Worm (Caenorhabditis elegans) whole organism, L3 larva: ENCODE measurements around the gene klp-13.

ENCODE experiments used
- R02D3.7 ChIP-seq: fragments of 150-350 bp; optimal IDR thresholded peaks from 2 replicates; lab custom pipeline; 2014; ENCODE audit warnings: missing biosample characterization, missing genetic modification characterization
- ZK546.5 ChIP-seq: sonication (generic microtip); optimal IDR thresholded peaks from 2 replicates; lab custom pipeline; 2017; ENCODE audit warnings: missing biosample characterization, missing genetic modification characterization
- aly-2 ChIP-seq: fragments of 150-350 bp; optimal IDR thresholded peaks from 2 replicates; lab custom pipeline; 2014; ENCODE audit warnings: missing biosample characterization, missing genetic modification characterization
- ama-1 ChIP-seq: fragments of 150-350 bp; optimal IDR thresholded peaks from 2 replicates; lab custom pipeline; 2018
- ceh-16 ChIP-seq: sonication (generic microtip); optimal IDR thresholded peaks from 2 replicates; lab custom pipeline; 2017; ENCODE audit warnings: missing biosample characterization, missing genetic modification characterization
- ceh-28 ChIP-seq: fragments of 150-350 bp; optimal IDR thresholded peaks from 2 replicates; lab custom pipeline; 2014; ENCODE audit warnings: missing biosample characterization, missing genetic modification reagents, missing genetic modification characterization
- ceh-82 ChIP-seq: fragments of 150-350 bp; optimal IDR thresholded peaks from 2 replicates; lab custom pipeline; 2014; ENCODE audit warnings: missing biosample characterization, missing genetic modification characterization
- daf-12 ChIP-seq: fragments of 150-350 bp; optimal IDR thresholded peaks from 2 replicates; lab custom pipeline; 2014; ENCODE audit warnings: missing biosample characterization, missing genetic modification reagents, missing genetic modification characterization
- egl-27 ChIP-seq: sonication (generic microtip); optimal IDR thresholded peaks from 4 replicates; lab custom pipeline; 2017; ENCODE audit warnings: missing biosample characterization, missing genetic modification reagents, missing genetic modification characterization
- egl-5 ChIP-seq: fragments of 150-350 bp; optimal IDR thresholded peaks from 2 replicates; lab custom pipeline; 2017; ENCODE audit warnings: missing biosample characterization, missing genetic modification reagents, missing genetic modification characterization, inconsistent platforms
- elt-1 ChIP-seq: fragments of 150-350 bp; optimal IDR thresholded peaks from 2 replicates; lab custom pipeline; 2014; ENCODE audit warnings: missing biosample characterization, missing genetic modification characterization
- elt-2 ChIP-seq: sonication (generic microtip); optimal IDR thresholded peaks from 2 replicates; lab custom pipeline; 2016; ENCODE audit warnings: missing genetic modification reagents, mild to moderate bottlenecking, missing genetic modification characterization, missing compliant biosample characterization
- elt-3 ChIP-seq, 3 experiments: fragments of 150-350 bp in 1 of 3; sonication (generic microtip) in 2 of 3; optimal IDR thresholded peaks; 2 replicates in 2 of 3; 4 replicates in 1 of 3; lab custom pipeline; 2014 to 2017; ENCODE audit warnings: missing biosample characterization in 3 of 3, missing genetic modification characterization in 3 of 3
- eor-1 ChIP-seq, 2 experiments: fragments of 150-350 bp; optimal IDR thresholded peaks; 2 replicates each; lab custom pipeline; 2014 to 2018; ENCODE audit warnings: missing biosample characterization in 2 of 2, missing genetic modification characterization in 2 of 2
- fkh-10 ChIP-seq: sonication (generic microtip); optimal IDR thresholded peaks from 2 replicates; lab custom pipeline; 2017; ENCODE audit warnings: missing biosample characterization, missing genetic modification reagents, missing genetic modification characterization
- fkh-2 ChIP-seq: fragments of 150-350 bp; optimal IDR thresholded peaks from 2 replicates; lab custom pipeline; 2014; ENCODE audit warnings: missing biosample characterization, missing genetic modification reagents, missing genetic modification characterization
- hmg-11 ChIP-seq: sonication (generic microtip); optimal IDR thresholded peaks from 2 replicates; lab custom pipeline; 2016; ENCODE audit warnings: missing genetic modification characterization, missing compliant biosample characterization
- jun-1 ChIP-seq: fragments of 150-350 bp; optimal IDR thresholded peaks from 2 replicates; lab custom pipeline; 2014; ENCODE audit warnings: missing biosample characterization, missing genetic modification reagents, missing genetic modification characterization
- lin-15B ChIP-seq: fragments of 150-350 bp; optimal IDR thresholded peaks from 2 replicates; lab custom pipeline; 2014; ENCODE audit warnings: missing biosample characterization, missing genetic modification characterization
- lin-39 ChIP-seq: fragments of 150-350 bp; optimal IDR thresholded peaks from 2 replicates; lab custom pipeline; 2018; ENCODE audit warnings: missing biosample characterization, missing genetic modification reagents, missing genetic modification characterization
- lsy-12 ChIP-seq: sonication (generic microtip); optimal IDR thresholded peaks from 2 replicates; lab custom pipeline; 2016; ENCODE audit warnings: mild to moderate bottlenecking, missing genetic modification characterization, missing compliant biosample characterization
- mdl-1 ChIP-seq: fragments of 150-350 bp; optimal IDR thresholded peaks from 2 replicates; lab custom pipeline; 2014; ENCODE audit warnings: missing biosample characterization, missing genetic modification characterization
- mml-1 ChIP-seq: fragments of 150-350 bp; sonication (generic microtip); optimal IDR thresholded peaks from 3 replicates; lab custom pipeline; 2014; ENCODE audit warnings: missing biosample characterization, missing genetic modification characterization
- nfya-1 ChIP-seq: sonication (generic microtip); optimal IDR thresholded peaks from 2 replicates; lab custom pipeline; 2017; ENCODE audit warnings: missing genetic modification characterization, mild to moderate bottlenecking, missing compliant biosample characterization, antibody characterized with exemption, moderate library complexity; ENCODE audit not compliant: insufficient read depth
- nhr-11 ChIP-seq: fragments of 150-350 bp; optimal IDR thresholded peaks from 2 replicates; lab custom pipeline; 2014; ENCODE audit warnings: missing biosample characterization, missing genetic modification characterization
- nhr-12 ChIP-seq: fragments of 150-350 bp; optimal IDR thresholded peaks from 2 replicates; lab custom pipeline; 2014; ENCODE audit warnings: missing biosample characterization, missing genetic modification characterization
- nhr-23 ChIP-seq: fragments of 150-350 bp; optimal IDR thresholded peaks from 2 replicates; lab custom pipeline; 2014; ENCODE audit warnings: missing biosample characterization, missing genetic modification reagents, missing genetic modification characterization
- nhr-237 ChIP-seq: fragments of 150-350 bp; optimal IDR thresholded peaks from 2 replicates; lab custom pipeline; 2014; ENCODE audit warnings: missing biosample characterization, missing genetic modification characterization
- nhr-25 ChIP-seq: sonication (generic microtip); optimal IDR thresholded peaks from 2 replicates; lab custom pipeline; 2017; ENCODE audit warnings: missing biosample characterization, missing genetic modification characterization
- nhr-28 ChIP-seq: fragments of 150-350 bp; optimal IDR thresholded peaks from 2 replicates; lab custom pipeline; 2014; ENCODE audit warnings: missing biosample characterization, missing genetic modification characterization
- nhr-43 ChIP-seq: sonication (generic microtip); optimal IDR thresholded peaks from 2 replicates; lab custom pipeline; 2016; ENCODE audit warnings: mild to moderate bottlenecking, missing genetic modification characterization, missing compliant biosample characterization; ENCODE audit not compliant: poor library complexity, severe bottlenecking
- nhr-67 ChIP-seq: fragments of 150-350 bp; optimal IDR thresholded peaks from 2 replicates; lab custom pipeline; 2014; ENCODE audit warnings: missing biosample characterization, missing genetic modification characterization
- nhr-76 ChIP-seq: fragments of 150-350 bp; sonication (generic microtip); optimal IDR thresholded peaks from 5 replicates; lab custom pipeline; 2014; ENCODE audit warnings: missing biosample characterization, missing genetic modification characterization
- pha-4 ChIP-seq: fragments of 150-350 bp; optimal IDR thresholded peaks from 2 replicates; lab custom pipeline; 2014; ENCODE audit warnings: missing biosample characterization, missing genetic modification reagents, missing genetic modification characterization
- pqm-1 ChIP-seq: fragments of 150-350 bp; optimal IDR thresholded peaks from 2 replicates; lab custom pipeline; 2017; ENCODE audit warnings: missing biosample characterization, missing genetic modification characterization, inconsistent platforms
- sea-2 ChIP-seq: fragments of 150-350 bp; sonication (generic microtip); optimal IDR thresholded peaks from 4 replicates; lab custom pipeline; 2014; ENCODE audit warnings: missing biosample characterization, missing genetic modification reagents, missing genetic modification characterization
- skn-1 ChIP-seq: fragments of 150-350 bp; optimal IDR thresholded peaks from 2 replicates; lab custom pipeline; 2014; ENCODE audit warnings: missing biosample characterization, missing genetic modification characterization
- snpc-4 ChIP-seq: fragments of 150-350 bp; optimal IDR thresholded peaks from 2 replicates; lab custom pipeline; 2014; ENCODE audit warnings: missing biosample characterization, missing genetic modification characterization
- tbx-2 ChIP-seq: sonication (generic microtip); optimal IDR thresholded peaks from 2 replicates; lab custom pipeline; 2016; ENCODE audit warnings: mild to moderate bottlenecking, missing genetic modification characterization, missing compliant biosample characterization
- unc-39 ChIP-seq: sonication (generic microtip); optimal IDR thresholded peaks from 4 replicates; lab custom pipeline; 2017; ENCODE audit warnings: missing biosample characterization, missing genetic modification characterization
- unc-62 ChIP-seq: fragments of 150-350 bp; sonication (generic microtip); optimal IDR thresholded peaks from 4 replicates; lab custom pipeline; 2014; ENCODE audit warnings: missing biosample characterization, missing genetic modification reagents, missing genetic modification characterization
- zag-1 ChIP-seq: fragments of 150-350 bp; optimal IDR thresholded peaks from 2 replicates; lab custom pipeline; 2014; ENCODE audit warnings: missing biosample characterization, missing genetic modification characterization
- ztf-11 ChIP-seq: fragments of 150-350 bp; optimal IDR thresholded peaks from 2 replicates; lab custom pipeline; 2014; ENCODE audit warnings: missing biosample characterization, missing genetic modification characterization
- ztf-4 ChIP-seq: fragments of 150-350 bp; optimal IDR thresholded peaks from 2 replicates; lab custom pipeline; 2014; ENCODE audit warnings: missing biosample characterization, missing genetic modification characterization

The klp-13 gene

DNA sequence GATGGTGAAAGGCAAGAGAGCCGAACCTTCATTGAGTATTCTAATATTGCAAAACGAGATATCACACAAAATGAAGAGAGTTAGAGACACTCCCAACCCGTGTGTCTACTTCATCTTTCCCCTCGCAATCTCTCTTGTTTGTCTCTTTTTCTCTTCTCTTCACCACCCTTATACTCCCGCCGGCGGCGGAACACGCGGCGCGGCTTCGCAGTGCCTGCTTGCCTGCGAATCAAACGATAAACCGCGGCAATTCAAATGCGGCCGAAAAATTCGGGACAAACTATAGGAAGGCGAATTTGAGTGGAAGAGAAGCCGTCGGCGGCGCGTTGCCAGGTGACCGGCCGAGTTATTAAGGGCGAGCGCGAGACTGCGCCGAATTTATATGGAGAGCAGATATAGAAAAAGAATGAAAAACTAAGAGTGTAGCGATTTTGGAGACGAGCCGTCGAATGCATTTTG is at the start of gene klp-13:
klp-13 (plus strand) TSS at position 409 of the 459 bp plus-strand sequence.
- TF ChIP-seq ztf-4 (tag; lab: Kevin White, UChicago) (no peak), ZK546.5 (tag; lab: Kevin White, UChicago) (peak; percentile 60), nhr-25 (tag; lab: Kevin White, UChicago) (peak; percentile 65), mdl-1 (tag; lab: Kevin White, UChicago) (peak; percentile 42), nhr-23 (tag; lab: Kevin White, UChicago) (peak; percentile 74), mml-1 (no peak), lin-39 (tag; lab: Kevin White, UChicago) (peak; percentile 98), eor-1 (tag; optimal IDR thresholded peaks at IDR 0.05; lab: Kevin White, UChicago) (no peak), fkh-2 (tag; lab: Kevin White, UChicago) (no peak), snpc-4 (tag; lab: Kevin White, UChicago) (peak; percentile 61), jun-1 (tag; lab: Kevin White, UChicago) (peak; percentile 79), unc-62 (GFP tag; lab: Kevin White, UChicago) (peak; percentile 81), nhr-11 (tag; lab: Kevin White, UChicago) (no peak), nhr-237 (tag; lab: Kevin White, UChicago) (no peak), egl-27 (tag; lab: Kevin White, UChicago) (peak; percentile 18), tbx-2 (tag; lab: Kevin White, UChicago) (peak; percentile 63), pha-4 (tag; lab: Kevin White, UChicago) (peak; percentile 93), egl-5 (peak; percentile 79), elt-2 (tag; lab: Kevin White, UChicago) (peak; percentile 75), nhr-12 (tag; lab: Kevin White, UChicago) (no peak), ceh-16 (no peak), nhr-76 (no peak), unc-39 (no peak), zag-1 (peak; percentile 49), pqm-1 (tag; lab: Kevin White, UChicago) (peak; percentile 11), ceh-82 (tag; lab: Kevin White, UChicago) (peak; percentile 76), nhr-28 (no peak), skn-1 (tag; lab: Kevin White, UChicago) (peak; percentile 88), hmg-11 (tag; lab: Kevin White, UChicago) (peak; percentile 97), elt-1 (tag; lab: Kevin White, UChicago) (peak; percentile 15), aly-2 (no peak), sea-2 (no peak), nhr-67 (tag; lab: Kevin White, UChicago) (no peak), nfya-1 (tag; lab: Kevin White, UChicago) (peak; percentile 95), lin-15B (tag; lab: Kevin White, UChicago) (peak; percentile 91), R02D3.7 (tag; lab: Kevin White, UChicago) (peak; percentile 70), elt-3 (tag; optimal IDR thresholded peaks at IDR 0.05; lab: Kevin White, UChicago) (no peak), ceh-28 (peak; percentile 60), daf-12 (no peak), nhr-43 (no peak), ztf-11 (tag; lab: Kevin White, UChicago) (no peak), fkh-10 (peak; percentile 56), lsy-12 (tag; lab: Kevin White, UChicago) (peak; percentile 67)

ce11 chrX:5935473-5935872 is 49.3 kb upstream of the klp-13 start, which contains the start of gene C46F4.3:
Gene C46F4.3 (plus strand): TSS chrX:5935773.
- no peak for TF ChIP-seq nhr-25 (tag; lab: Kevin White, UChicago)

ce11 chrX:5941325-5941724 is 43.5 kb upstream of the klp-13 start:
- TF ChIP-seq fkh-10 (no peak), pqm-1 (tag; lab: Kevin White, UChicago) (peak; percentile 61), ama-1 (peak; percentile 27), elt-3 (tag; optimal IDR thresholded peaks at IDR 0.05; lab: Kevin White, UChicago) (no peak)
